Worm (Caenorhabditis elegans) whole organism, L4 larva: ENCODE measurements around the gene F55B12.10.

Source experiments
- ZK546.5 ChIP-seq, 2 experiments: sonication (generic microtip); optimal IDR thresholded peaks; 2 replicates each; lab custom pipeline; 2017; ENCODE audit warnings: missing biosample characterization in 2 of 2, missing genetic modification characterization in 2 of 2
- aha-1 ChIP-seq: fragments of 150-350 bp; peaks from one replicate; lab custom pipeline; 2014; ENCODE audit warnings: missing biosample characterization, missing genetic modification characterization
- attf-4 ChIP-seq: sonication (generic microtip); optimal IDR thresholded peaks from 3 replicates; lab custom pipeline; 2017; ENCODE audit warnings: missing biosample characterization, missing genetic modification characterization
- dmd-6 ChIP-seq: fragments of 200-800 bp; sonication (Bioruptor generic); IDR thresholded peaks from 2 replicates; pipeline ENCODE4 v1.3.6; 2022; ENCODE audit warnings: missing genetic modification reagents, missing genetic modification characterization, missing compliant biosample characterization
- mxl-2 ChIP-seq: fragments of 200-800 bp; sonication (Bioruptor generic); conservative IDR thresholded peaks from 2 replicates; pipeline ENCODE4 v1.3.6; 2022; ENCODE audit warnings: missing genetic modification reagents, missing genetic modification characterization, missing compliant biosample characterization
- nhr-102 ChIP-seq: sonication (generic microtip); optimal IDR thresholded peaks from 2 replicates; lab custom pipeline; 2016; ENCODE audit warnings: mild to moderate bottlenecking, missing genetic modification characterization, moderate library complexity, missing compliant biosample characterization
- nhr-41 ChIP-seq: fragments of 200-800 bp; sonication (Bioruptor generic); IDR thresholded peaks from 2 replicates; pipeline ENCODE4 v1.3.6; 2022; ENCODE audit warnings: missing genetic modification reagents, missing genetic modification characterization, missing compliant biosample characterization
- nhr-48 ChIP-seq: sonication (generic microtip); optimal IDR thresholded peaks from 2 replicates; lab custom pipeline; 2016; ENCODE audit warnings: mild to moderate bottlenecking, missing genetic modification characterization, missing compliant biosample characterization
- nhr-76 ChIP-seq: fragments of 150-350 bp; optimal IDR thresholded peaks from 2 replicates; lab custom pipeline; 2014; ENCODE audit warnings: missing biosample characterization, missing genetic modification characterization
- rbr-2 ChIP-seq: sonication (generic microtip); optimal IDR thresholded peaks from 2 replicates; lab custom pipeline; 2016; ENCODE audit warnings: missing genotype, missing genetic modification characterization, missing compliant biosample characterization
- saeg-2 ChIP-seq: fragments of 200-800 bp; sonication (Bioruptor generic); IDR thresholded peaks from 2 replicates; pipeline ENCODE4 v1.3.6; 2022; ENCODE audit warnings: missing genetic modification reagents, missing genetic modification characterization, missing compliant biosample characterization
- unc-130 ChIP-seq: sonication (generic microtip); optimal IDR thresholded peaks from 2 replicates; lab custom pipeline; 2016; ENCODE audit warnings: missing genetic modification reagents, missing genetic modification characterization, missing compliant biosample characterization
- unc-39 ChIP-seq: sonication (generic microtip); optimal IDR thresholded peaks from 2 replicates; lab custom pipeline; 2017; ENCODE audit warnings: missing biosample characterization, missing genetic modification characterization

Gene F55B12.10

DNA sequence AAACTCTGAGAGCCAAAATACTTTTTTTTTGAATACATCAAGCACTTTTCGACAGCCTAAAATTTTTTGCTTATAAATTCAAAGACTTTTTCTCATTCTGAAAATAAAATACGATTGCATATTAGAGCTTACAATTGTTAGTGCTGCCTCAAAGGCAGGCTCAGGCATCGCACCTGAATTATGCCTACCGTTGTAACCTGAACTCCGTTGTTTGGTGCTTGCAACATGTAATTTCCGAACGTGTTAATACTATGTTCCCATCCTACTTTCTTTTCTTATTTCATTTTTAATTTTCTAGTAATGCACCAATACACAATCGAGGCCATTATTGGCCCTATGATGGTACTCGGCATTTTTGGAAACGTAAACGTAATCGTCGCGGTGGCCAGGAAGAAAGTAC is 47.8 kb downstream of the F55B12.10 start, which contains the start of gene srsx-19:
Gene srsx-19 (plus strand): TSS at position 301 of the 400 bp plus-strand sequence.
- TF ChIP-seq nhr-102, result no peak
- TF ChIP-seq aha-1 (tag; lab: Kevin White, UChicago), result peak; percentile 16
- no peak for TF ChIP-seq nhr-41
- TF ChIP-seq unc-130 (GFP tag; lab: Kevin White, UChicago), result no peak
- TF ChIP-seq, all 104 proteins: peak for 1

DNA sequence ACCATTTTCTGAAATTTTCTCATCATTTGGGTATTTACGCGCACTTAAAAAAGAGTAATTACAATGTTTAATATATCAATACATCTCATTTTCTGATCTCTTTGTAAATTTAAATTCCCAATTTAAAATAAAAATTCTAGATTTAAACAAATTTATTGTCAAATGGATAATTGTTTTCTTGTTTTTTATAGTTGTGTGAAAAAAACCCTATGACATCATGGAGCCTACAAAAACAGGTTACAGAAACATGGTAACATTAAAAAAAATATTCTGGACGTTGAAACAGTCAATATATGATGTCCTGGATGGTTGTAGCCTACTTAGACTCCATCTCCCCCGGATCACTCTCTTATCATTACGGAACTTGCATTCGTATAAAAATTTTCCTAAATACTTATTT is 50.0 kb downstream of the F55B12.10 start, which contains the start of gene spp-12:
Gene spp-12 (plus strand): TSS at position 301 of the 400 bp plus-strand sequence.
- TF ChIP-seq attf-4 (tag; lab: Kevin White, UChicago) (no peak), nhr-76 (no peak), rbr-2 (tag; lab: Kevin White, UChicago) (no peak), nhr-48 (no peak), saeg-2 (GFP tag; lab: Robert Waterston, UW) (no peak), unc-39 (no peak), ZK546.5 (tag; optimal IDR thresholded peaks at IDR 0.05; lab: Kevin White, UChicago) (no peak), dmd-6 (GFP tag; lab: Robert Waterston, UW) (no peak), mxl-2 (no peak)
- TF ChIP-seq, all 104 proteins: peak for 0
